Worm (Caenorhabditis elegans) whole organism, midembryonic: ENCODE results near the gene Y43F8B.12.

Source experiments
- klf-2 ChIP-seq: fragments of 200-800 bp; sonication (Bioruptor generic); conservative IDR thresholded peaks from 2 replicates; pipeline ENCODE4 v1.3.6; 2022; ENCODE audit warnings: missing genetic modification reagents, missing genetic modification characterization, missing compliant biosample characterization
- ref-1 ChIP-seq: fragments of 200-800 bp; sonication (Bioruptor generic); conservative IDR thresholded peaks from 2 replicates; pipeline ENCODE4 v1.3.6; 2022; ENCODE audit warnings: missing genetic modification reagents, missing genetic modification characterization, missing compliant biosample characterization
- ztf-23 ChIP-seq: fragments of 200-800 bp; sonication (Bioruptor generic); IDR thresholded peaks from 2 replicates; pipeline ENCODE4 v1.3.6; 2022; ENCODE audit warnings: missing genetic modification reagents, missing genetic modification characterization, missing compliant biosample characterization

DNA sequence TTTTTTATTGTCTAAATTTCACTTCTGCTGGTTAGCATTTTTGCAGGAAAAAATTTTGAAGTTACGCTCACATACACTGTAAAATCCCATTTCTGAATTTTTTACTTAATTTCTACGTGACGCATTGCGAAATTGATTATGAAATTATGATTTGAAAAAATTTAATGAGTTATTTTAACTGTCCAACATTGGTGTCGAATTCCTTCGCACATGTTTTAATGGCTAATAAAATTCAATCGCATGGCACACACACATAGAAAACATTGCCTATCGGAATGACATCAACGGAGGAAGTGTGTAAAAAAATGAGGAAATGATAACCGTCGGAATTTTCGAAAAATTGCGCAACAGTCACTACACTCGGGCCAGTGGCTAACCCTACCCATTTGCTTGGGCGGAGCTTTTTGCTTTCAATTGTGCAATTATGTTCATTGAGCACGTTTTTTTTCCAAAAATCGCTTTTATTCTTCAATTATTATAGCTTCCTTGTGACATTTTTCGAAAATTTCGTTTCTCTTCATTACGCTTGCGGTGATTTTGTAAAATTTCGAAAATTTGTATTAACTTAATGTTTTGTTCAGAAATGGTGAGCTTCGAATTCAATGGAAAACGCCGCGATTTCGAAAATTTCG lies 34.3 kb upstream of the Y43F8B.12 start, which contains the start of gene C25F9.16:
- TF ChIP-seq ref-1 (GFP tag; lab: Robert Waterston, UW) (no peak), klf-2 (GFP tag; lab: Robert Waterston, UW) (no peak), ztf-23 (no peak)
